Fruit fly (Drosophila melanogaster) whole organism, embryonic: ENCODE measurements around the gene RpL37A.
A peak's percentile ranks its signal among the peaks of the same experiment; 100 is the strongest.

ENCODE experiments used
- BtbVII ChIP-seq: fragments of 200-800 bp; sonication (Bioruptor generic); optimal IDR thresholded peaks from 3 replicates; lab custom pipeline; 2017; ENCODE audit warnings: missing biosample characterization, mild to moderate bottlenecking, missing genetic modification characterization
- CG11398 ChIP-seq: fragments of 200-800 bp; sonication (Bioruptor generic); optimal IDR thresholded peaks from 2 replicates; lab custom pipeline; 2016; ENCODE audit warnings: missing biosample characterization, missing genetic modification characterization
- CG11504 ChIP-seq: fragments of 200-800 bp; sonication (Bioruptor generic); optimal IDR thresholded peaks from 3 replicates; lab custom pipeline; 2019; ENCODE audit warnings: missing biosample characterization, mild to moderate bottlenecking, missing genetic modification characterization, moderate library complexity
- CG12391 ChIP-seq: fragments of 200-800 bp; sonication (Bioruptor generic); optimal IDR thresholded peaks from 3 replicates; lab custom pipeline; 2018; ENCODE audit warnings: missing biosample characterization, mild to moderate bottlenecking, missing genetic modification characterization, moderate library complexity
- CG13287 ChIP-seq: fragments of 200-800 bp; sonication (Bioruptor generic); IDR thresholded peaks from 2 replicates; pipeline ENCODE4 v1.3.6; 2022; ENCODE audit warnings: missing biosample characterization, missing genetic modification characterization; ENCODE audit not compliant: partially characterized antibody
- CG15011 ChIP-seq: fragments of 200-800 bp; sonication (Bioruptor generic); optimal IDR thresholded peaks from 3 replicates; lab custom pipeline; 2018; ENCODE audit warnings: missing biosample characterization, mild to moderate bottlenecking, missing genetic modification characterization
- CG1529 ChIP-seq: fragments of 200-800 bp; sonication (Bioruptor generic); optimal IDR thresholded peaks from 3 replicates; lab custom pipeline; 2018; ENCODE audit warnings: missing biosample characterization, missing genetic modification characterization
- CG16813 ChIP-seq: fragments of 200-800 bp; sonication (Bioruptor generic); IDR thresholded peaks from 3 replicates; pipeline ENCODE4 v1.3.6; 2022; ENCODE audit warnings: missing biosample characterization, missing genetic modification characterization; ENCODE audit not compliant: partially characterized antibody
- CG2120 ChIP-seq: fragments of 200-800 bp; sonication (Bioruptor generic); optimal IDR thresholded peaks from 3 replicates; lab custom pipeline; 2016; ENCODE audit warnings: missing biosample characterization, missing genetic modification characterization
- CG2129 ChIP-seq: fragments of 200-800 bp; sonication (Bioruptor generic); IDR thresholded peaks from 2 replicates; pipeline ENCODE4 v1.3.6; 2022; ENCODE audit warnings: missing biosample characterization, missing genetic modification characterization; ENCODE audit not compliant: partially characterized antibody
- CG31441 ChIP-seq: fragments of 200-800 bp; sonication (Bioruptor generic); IDR thresholded peaks from 2 replicates; pipeline ENCODE4 v1.3.6; 2022; ENCODE audit warnings: missing biosample characterization, missing genetic modification characterization
- CG4707 ChIP-seq: fragments of 200-800 bp; sonication (Bioruptor generic); optimal IDR thresholded peaks from 2 replicates; lab custom pipeline; 2018; ENCODE audit warnings: missing biosample characterization, mild to moderate bottlenecking, missing genetic modification characterization, moderate library complexity
- CG7271 ChIP-seq: fragments of 200-800 bp; sonication (Bioruptor generic); optimal IDR thresholded peaks from 2 replicates; lab custom pipeline; 2018; ENCODE audit warnings: missing biosample characterization, mild to moderate bottlenecking, missing genetic modification characterization, moderate library complexity
- CG7786 ChIP-seq: fragments of 200-800 bp; sonication (Bioruptor generic); optimal IDR thresholded peaks from 2 replicates; lab custom pipeline; 2016; ENCODE audit warnings: missing biosample characterization, missing genetic modification characterization
- CG7963 ChIP-seq: fragments of 200-800 bp; sonication (Bioruptor generic); IDR thresholded peaks from 3 replicates; pipeline ENCODE4 v1.3.6; 2022; ENCODE audit warnings: missing biosample characterization, missing genetic modification characterization; ENCODE audit not compliant: partially characterized antibody
- CG9797 ChIP-seq: fragments of 200-800 bp; sonication (Bioruptor generic); optimal IDR thresholded peaks from 3 replicates; lab custom pipeline; 2018; ENCODE audit warnings: missing biosample characterization, mild to moderate bottlenecking, missing genetic modification characterization
- Dip2 ChIP-seq: fragments of 200-800 bp; sonication (Bioruptor generic); IDR thresholded peaks from 2 replicates; pipeline ENCODE4 v1.3.6; 2022; ENCODE audit warnings: missing biosample characterization, missing genetic modification characterization
- Dll ChIP-seq: fragments of 200-800 bp; sonication (Bioruptor generic); IDR thresholded peaks from 4 replicates; pipeline ENCODE4 v1.3.6; 2022; ENCODE audit warnings: missing biosample characterization, missing genetic modification characterization; ENCODE audit not compliant: partially characterized antibody
- Doc3 ChIP-seq: fragments of 200-800 bp; sonication (Bioruptor generic); IDR thresholded peaks from 3 replicates; pipeline ENCODE4 v1.3.6; 2022; ENCODE audit warnings: missing biosample characterization, missing genetic modification characterization; ENCODE audit not compliant: partially characterized antibody
- Dp ChIP-seq: fragments of 200-800 bp; sonication (Bioruptor generic); optimal IDR thresholded peaks from 2 replicates; lab custom pipeline; 2018; ENCODE audit warnings: missing biosample characterization, mild to moderate bottlenecking, missing genetic modification characterization, moderate library complexity
- Dref ChIP-seq: fragments of 200-800 bp; sonication (Bioruptor generic); IDR thresholded peaks from 2 replicates; pipeline ENCODE4 v1.3.6; 2022; ENCODE audit warnings: missing biosample characterization, missing genetic modification characterization
- E2f2 ChIP-seq: fragments of 200-800 bp; sonication (Bioruptor generic); IDR thresholded peaks from 2 replicates; pipeline ENCODE4 v1.3.6; 2022; ENCODE audit warnings: missing biosample characterization, missing genetic modification characterization
- HLH4C ChIP-seq: fragments of 200-800 bp; sonication (Bioruptor generic); IDR thresholded peaks from 3 replicates; pipeline ENCODE4 v1.3.6; 2022; ENCODE audit warnings: missing biosample characterization, missing genetic modification characterization; ENCODE audit not compliant: partially characterized antibody
- MTF-1 ChIP-seq: fragments of 200-800 bp; sonication (Bioruptor generic); optimal IDR thresholded peaks from 2 replicates; lab custom pipeline; 2018; ENCODE audit warnings: missing biosample characterization, mild to moderate bottlenecking, missing genetic modification characterization, borderline replicate concordance
- NC2β ChIP-seq: fragments of 200-800 bp; sonication (Bioruptor generic); optimal IDR thresholded peaks from 2 replicates; lab custom pipeline; 2016; ENCODE audit warnings: missing biosample characterization, missing genetic modification characterization
- Opbp ChIP-seq: fragments of 200-800 bp; sonication (Bioruptor generic); IDR thresholded peaks from 3 replicates; pipeline ENCODE4 v1.3.6; 2022; ENCODE audit warnings: missing biosample characterization, missing genetic modification characterization; ENCODE audit not compliant: partially characterized antibody
- Scr ChIP-seq: fragments of 200-800 bp; sonication (Bioruptor generic); IDR thresholded peaks from 2 replicates; pipeline ENCODE4 v1.3.6; 2022; ENCODE audit warnings: missing biosample characterization, missing genetic modification characterization; ENCODE audit not compliant: partially characterized antibody
- ato ChIP-seq: fragments of 200-800 bp; sonication (Bioruptor generic); IDR thresholded peaks from 2 replicates; pipeline ENCODE4 v1.3.6; 2022; ENCODE audit warnings: missing biosample characterization, missing genetic modification characterization; ENCODE audit not compliant: partially characterized antibody
- az2 ChIP-seq: fragments of 200-800 bp; sonication (Bioruptor generic); optimal IDR thresholded peaks from 3 replicates; lab custom pipeline; 2016; ENCODE audit warnings: missing biosample characterization, missing genetic modification characterization
- bbx ChIP-seq: fragments of 200-800 bp; sonication (Bioruptor generic); IDR thresholded peaks from 2 replicates; pipeline ENCODE4 v1.3.6; 2022; ENCODE audit warnings: missing biosample characterization, missing genetic modification characterization; ENCODE audit not compliant: partially characterized antibody
- crol ChIP-seq: fragments of 200-800 bp; sonication (Bioruptor generic); IDR thresholded peaks from 2 replicates; pipeline ENCODE4 v1.3.6; 2022; ENCODE audit warnings: missing biosample characterization, missing genetic modification characterization
- crp ChIP-seq, 2 experiments: fragments of 200-800 bp; sonication (Bioruptor generic); optimal IDR thresholded peaks; 2 replicates in 1 of 2; 3 replicates in 1 of 2; lab custom pipeline; 2017; ENCODE audit warnings: missing biosample characterization in 2 of 2, missing genetic modification characterization in 2 of 2, mild to moderate bottlenecking in 1 of 2, moderate library complexity in 1 of 2
- disco-r ChIP-seq: fragments of 200-800 bp; sonication (Bioruptor generic); optimal IDR thresholded peaks from 2 replicates; lab custom pipeline; 2016; ENCODE audit warnings: missing biosample characterization, missing genetic modification characterization
- eve ChIP-seq, 2 experiments: fragments of >200 bp; optimal IDR thresholded peaks; 2 replicates each; lab custom pipeline; 2017; ENCODE audit warnings: missing biosample characterization in 2 of 2, missing genetic modification characterization in 2 of 2
- gcm2 ChIP-seq: fragments of 200-800 bp; sonication (Bioruptor generic); optimal IDR thresholded peaks from 2 replicates; lab custom pipeline; 2016; ENCODE audit warnings: missing biosample characterization, missing genetic modification characterization
- gfzf ChIP-seq: fragments of 200-800 bp; sonication (Bioruptor generic); optimal IDR thresholded peaks from 2 replicates; lab custom pipeline; 2016; ENCODE audit warnings: missing biosample characterization, mild to moderate bottlenecking, missing genetic modification characterization, moderate library complexity
- hbn ChIP-seq: fragments of 200-800 bp; sonication (Bioruptor generic); IDR thresholded peaks from 2 replicates; pipeline ENCODE4 v1.3.6; 2022; ENCODE audit warnings: missing biosample characterization, missing genetic modification characterization; ENCODE audit not compliant: partially characterized antibody
- lilli ChIP-seq: fragments of 200-800 bp; sonication (Bioruptor generic); optimal IDR thresholded peaks from 3 replicates; lab custom pipeline; 2016; ENCODE audit warnings: missing biosample characterization, missing genetic modification characterization
- mld ChIP-seq: fragments of 200-800 bp; sonication (Bioruptor generic); IDR thresholded peaks from 3 replicates; pipeline ENCODE4 v1.3.6; 2022; ENCODE audit warnings: missing biosample characterization, missing genetic modification characterization; ENCODE audit not compliant: partially characterized antibody
- nmo ChIP-seq: fragments of 200-800 bp; sonication (Bioruptor generic); optimal IDR thresholded peaks from 2 replicates; lab custom pipeline; 2018; ENCODE audit warnings: missing biosample characterization, mild to moderate bottlenecking, missing genetic modification characterization, moderate library complexity
- row ChIP-seq: fragments of 200-800 bp; sonication (Bioruptor generic); IDR thresholded peaks from 3 replicates; pipeline ENCODE4 v1.3.6; 2022; ENCODE audit warnings: missing biosample characterization, missing genetic modification characterization
- stwl ChIP-seq: fragments of 200-800 bp; sonication (Bioruptor generic); optimal IDR thresholded peaks from 3 replicates; lab custom pipeline; 2018; ENCODE audit warnings: missing biosample characterization, mild to moderate bottlenecking, missing genetic modification characterization, moderate library complexity
- trem ChIP-seq: fragments of 200-800 bp; optimal IDR thresholded peaks from 3 replicates; lab custom pipeline; 2019; ENCODE audit warnings: missing biosample characterization, mild to moderate bottlenecking, missing genetic modification characterization, moderate library complexity
- zen2 ChIP-seq: fragments of 200-800 bp; sonication (Bioruptor generic); IDR thresholded peaks from 3 replicates; pipeline ENCODE4 v1.3.6; 2022; ENCODE audit warnings: missing biosample characterization, missing genetic modification characterization; ENCODE audit not compliant: partially characterized antibody

RpL37A gene

DNA sequence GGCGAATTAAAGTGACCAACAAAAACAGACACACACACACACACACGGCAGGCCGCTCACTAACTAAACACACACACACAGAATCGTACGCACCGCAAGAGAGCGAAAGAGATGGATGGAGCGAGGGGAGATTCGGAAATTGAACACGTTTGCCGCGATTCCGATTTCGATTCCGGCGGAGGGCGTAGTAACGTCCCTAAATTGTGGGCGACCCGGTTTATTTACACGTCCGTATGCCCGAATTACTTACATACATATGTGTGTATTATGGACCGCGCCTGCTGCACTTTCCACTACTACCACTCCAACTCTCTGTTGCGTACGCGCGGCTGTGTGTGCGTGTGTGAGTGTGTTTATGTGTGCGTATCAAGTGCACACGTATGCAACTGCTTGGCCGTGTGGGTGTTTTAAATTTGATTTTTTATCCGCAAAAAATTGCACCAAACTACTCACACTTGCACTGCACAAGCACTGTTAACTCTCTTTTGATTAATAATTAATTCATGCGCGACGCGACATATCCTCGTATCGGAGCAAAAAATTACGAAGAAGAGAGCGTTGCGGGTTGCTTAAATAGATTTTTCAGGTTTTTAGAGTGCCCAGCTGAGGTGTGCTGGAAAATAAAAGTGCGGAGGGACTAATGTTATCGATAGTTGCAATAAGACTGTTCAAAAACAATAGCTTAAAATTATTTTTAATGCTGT lies 22.4 kb downstream of the RpL37A start, which contains the start of gene Pgant5 (continued):
- TF ChIP-seq CG4707 (no peak), CG7786 (no peak), CG1529 (GFP tag; lab: Kevin White, UChicago) (no peak), CG15011 (GFP tag; lab: Kevin White, UChicago) (no peak), MTF-1 (peak; percentile 20), ato (peak; percentile 46), CG2120 (GFP tag; lab: Kevin White, UChicago) (peak; percentile 14), CG11398 (GFP tag; lab: Kevin White, UChicago) (peak; percentile 22), Dip2 (GFP tag; lab: Robert Waterston, UW) (no peak), crp (GFP tag; optimal IDR thresholded peaks at IDR 0.05; lab: Kevin White, UChicago) (no peak)

DNA sequence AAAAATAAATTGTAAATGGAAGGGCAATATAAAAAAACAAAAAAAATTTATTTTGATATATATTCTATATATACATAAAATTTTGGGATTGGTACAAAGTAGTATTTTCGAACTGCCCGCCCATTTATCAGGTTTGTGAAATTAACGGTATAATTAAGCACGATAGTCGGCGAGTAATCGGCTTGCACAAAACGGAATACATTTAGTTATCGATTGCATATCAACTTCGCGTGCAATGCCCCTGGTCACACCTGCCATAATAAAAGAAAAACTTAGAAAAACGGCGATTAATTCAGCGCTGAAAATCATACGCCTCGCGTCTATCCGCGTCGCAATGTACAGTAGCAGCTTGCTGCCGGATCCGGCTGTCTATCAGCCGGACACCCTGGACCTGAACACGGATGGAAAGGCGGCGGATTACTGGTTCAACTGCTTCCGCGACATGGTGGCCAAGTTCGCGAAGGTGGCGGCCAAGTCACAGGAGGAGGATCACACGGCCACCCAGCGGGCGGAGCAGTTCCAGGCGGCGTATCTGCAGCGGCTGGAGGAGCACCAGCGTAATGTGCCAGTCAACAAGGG lies 23.1 kb downstream of the RpL37A start, which contains the start of gene CG5828:
CG5828 (plus strand) TSS at position 205 of the 579 bp plus-strand sequence.
- TF ChIP-seq lilli (GFP tag; lab: Kevin White, UChicago) = no peak
- peak; percentile 70 for TF ChIP-seq CG7963
- TF ChIP-seq bbx (GFP tag; lab: Robert Waterston, UW) = peak; percentile 64
- TF ChIP-seq crol (GFP tag; lab: Robert Waterston, UW) = no peak
- no peak for TF ChIP-seq eve (GFP tag; optimal IDR thresholded peaks at IDR 0.05; lab: Kevin White, UChicago)
- TF ChIP-seq CG7271 (tag; lab: Kevin White, UChicago) = no peak
- peak; percentile 30; the same call in 1 of the 2 replicates for TF ChIP-seq CG2129
- TF ChIP-seq trem (tag; lab: Kevin White, UChicago) = no peak
- TF ChIP-seq NC2β (GFP tag; lab: Kevin White, UChicago) = no peak
- TF ChIP-seq ato = 0 out of 2 replicates have a peak, but pooled peaks have one; percentile 13
- TF ChIP-seq stwl (tag; lab: Kevin White, UChicago) = peak; percentile 25
- peak; percentile 61 for TF ChIP-seq gfzf (GFP tag; lab: Kevin White, UChicago)
- TF ChIP-seq E2f2 (GFP tag; lab: Robert Waterston, UW) = peak; percentile 45; the same call in 1 of the 2 replicates
- TF ChIP-seq Dll = peak; percentile 74; the same call in 3 of the 4 replicates
- TF ChIP-seq CG13287 (GFP tag; lab: Robert Waterston, UW) = peak; percentile 63
- TF ChIP-seq CG11504 (tag; lab: Kevin White, UChicago) = peak; percentile 22
- peak; percentile 15; the same call in 1 of the 2 replicates for TF ChIP-seq CG31441 (GFP tag; lab: Robert Waterston, UW)
- peak; percentile 79 for TF ChIP-seq Scr (GFP tag; lab: Robert Waterston, UW)
- TF ChIP-seq crp (GFP tag; optimal IDR thresholded peaks at IDR 0.05; lab: Kevin White, UChicago) = no peak
- peak; percentile 52 for TF ChIP-seq Dp
- peak; percentile 67; the same call in 2 of the 3 replicates for TF ChIP-seq Doc3 (GFP tag; lab: Robert Waterston, UW)
- no peak for TF ChIP-seq az2 (GFP tag; lab: Kevin White, UChicago)
- TF ChIP-seq HLH4C (GFP tag; lab: Robert Waterston, UW) = peak; percentile 70
- no peak for TF ChIP-seq gcm2 (GFP tag; lab: Kevin White, UChicago)
- TF ChIP-seq Opbp = peak; percentile 77
- TF ChIP-seq nmo (GFP tag; lab: Kevin White, UChicago) = peak; percentile 39
- TF ChIP-seq CG9797 = peak; percentile 63
- peak; percentile 69 for TF ChIP-seq row (GFP tag; lab: Robert Waterston, UW)
- TF ChIP-seq Dref (GFP tag; lab: Robert Waterston, UW) = peak; percentile 76
- TF ChIP-seq hbn (GFP tag; lab: Robert Waterston, UW) = peak; percentile 37; the same call in 1 of the 2 replicates
- peak; percentile 51; the same call in 1 of the 3 replicates for TF ChIP-seq mld (GFP tag; lab: Robert Waterston, UW)
- no peak for TF ChIP-seq disco-r
- peak; percentile 27 for TF ChIP-seq CG12391 (tag; lab: Kevin White, UChicago)
- TF ChIP-seq BtbVII (GFP tag; lab: Kevin White, UChicago) = no peak
- peak; percentile 77 for TF ChIP-seq CG16813 (GFP tag; lab: Robert Waterston, UW)
- TF ChIP-seq zen2 = peak; percentile 44; the same call in 1 of the 3 replicates
